Worm (Caenorhabditis elegans) whole organism, L4 larva: ENCODE results near the gene efk-1.
A peak's percentile ranks its signal among the peaks of the same experiment; 100 is the strongest.

Source experiments
- D1046.2 ChIP-seq: fragments of 200-800 bp; sonication (Bioruptor generic); IDR thresholded peaks from 2 replicates; pipeline ENCODE4 v1.3.6; 2022; ENCODE audit warnings: missing genetic modification characterization, missing compliant biosample characterization
- F37D6.2 ChIP-seq: sonication (generic microtip); optimal IDR thresholded peaks from 2 replicates; lab custom pipeline; 2016; ENCODE audit warnings: mild to moderate bottlenecking, missing genetic modification characterization, missing compliant biosample characterization
- F44E2.7 ChIP-seq: fragments of 200-800 bp; sonication (Bioruptor generic); IDR thresholded peaks from 2 replicates; pipeline ENCODE4 v2.1.2; 2022; ENCODE audit warnings: missing genetic modification characterization, missing compliant biosample characterization
- R02D3.7 ChIP-seq: fragments of 150-350 bp; sonication (generic microtip); optimal IDR thresholded peaks from 3 replicates; lab custom pipeline; 2014; ENCODE audit warnings: missing biosample characterization, missing genetic modification characterization
- Y75B8A.6 ChIP-seq: fragments of 200-800 bp; sonication (Bioruptor generic); IDR thresholded peaks from 2 replicates; pipeline ENCODE4 v1.3.6; 2022; ENCODE audit warnings: missing genetic modification reagents, missing genetic modification characterization, missing compliant biosample characterization
- arid-1 ChIP-seq: fragments of 200-800 bp; sonication (Bioruptor generic); conservative IDR thresholded peaks from 2 replicates; pipeline ENCODE4 v1.3.6; 2022; ENCODE audit warnings: missing genetic modification reagents, missing genetic modification characterization, missing compliant biosample characterization
- ceh-20 ChIP-seq: fragments of 200-800 bp; sonication (Bioruptor generic); IDR thresholded peaks from 2 replicates; pipeline ENCODE4 v1.3.6; 2022; ENCODE audit warnings: missing genetic modification reagents, missing genetic modification characterization, missing compliant biosample characterization
- ceh-32 ChIP-seq: sonication (generic microtip); optimal IDR thresholded peaks from 2 replicates; lab custom pipeline; 2016; ENCODE audit warnings: mild to moderate bottlenecking, missing genetic modification characterization, missing compliant biosample characterization; ENCODE audit not compliant: poor library complexity
- ceh-82 ChIP-seq: sonication (generic microtip); optimal IDR thresholded peaks from 2 replicates; lab custom pipeline; 2017; ENCODE audit warnings: missing biosample characterization, missing genetic modification characterization
- ces-1 ChIP-seq: fragments of 150-350 bp; sonication (generic microtip); optimal IDR thresholded peaks from 4 replicates; lab custom pipeline; 2014; ENCODE audit warnings: missing biosample characterization, missing genetic modification reagents, missing genetic modification characterization
- ctbp-1 ChIP-seq: fragments of 200-800 bp; sonication (Bioruptor generic); IDR thresholded peaks from 2 replicates; pipeline ENCODE4 v1.3.6; 2022; ENCODE audit warnings: missing genetic modification reagents, missing genetic modification characterization, missing compliant biosample characterization
- daf-19 ChIP-seq: fragments of 200-800 bp; sonication (Bioruptor generic); conservative IDR thresholded peaks from 2 replicates; pipeline ENCODE4 v1.3.6; 2022; ENCODE audit warnings: missing genetic modification characterization, missing compliant biosample characterization
- dmd-6 ChIP-seq: fragments of 200-800 bp; sonication (Bioruptor generic); IDR thresholded peaks from 2 replicates; pipeline ENCODE4 v1.3.6; 2022; ENCODE audit warnings: missing genetic modification reagents, missing genetic modification characterization, missing compliant biosample characterization
- dmd-8 ChIP-seq: fragments of 200-800 bp; sonication (Bioruptor generic); IDR thresholded peaks from 2 replicates; pipeline ENCODE4 v1.3.6; 2022; ENCODE audit warnings: missing genetic modification characterization, missing compliant biosample characterization
- dpl-1 ChIP-seq: fragments of 150-350 bp; optimal IDR thresholded peaks from 2 replicates; lab custom pipeline; 2014; ENCODE audit warnings: missing biosample characterization, missing genetic modification reagents, missing genetic modification characterization
- egl-27 ChIP-seq: sonication (generic microtip); optimal IDR thresholded peaks from 3 replicates; lab custom pipeline; 2017; ENCODE audit warnings: missing biosample characterization, missing genetic modification reagents, missing genetic modification characterization
- fkh-10 ChIP-seq: fragments of 150-350 bp; optimal IDR thresholded peaks from 2 replicates; lab custom pipeline; 2014; ENCODE audit warnings: missing biosample characterization, missing genetic modification reagents, missing genetic modification characterization
- gei-8 ChIP-seq: fragments of 200-800 bp; sonication (Bioruptor generic); optimal IDR thresholded peaks from 2 replicates; lab custom pipeline; 2018; ENCODE audit warnings: mild to moderate bottlenecking, missing genetic modification characterization, missing compliant biosample characterization
- hif-1 ChIP-seq, 2 experiments: sonication (generic microtip); optimal IDR thresholded peaks; 2 replicates each; lab custom pipeline; 2016 to 2017; ENCODE audit warnings: missing compliant biosample characterization in 2 of 2, missing genetic modification characterization in 2 of 2, missing genetic modification reagents in 2 of 2, missing genotype in 2 of 2, mild to moderate bottlenecking in 1 of 2
- hlh-30 ChIP-seq: sonication (generic microtip); optimal IDR thresholded peaks from 2 replicates; lab custom pipeline; 2017; ENCODE audit warnings: antibody characterized with exemption, mild to moderate bottlenecking, missing genetic modification characterization, missing compliant biosample characterization; ENCODE audit not compliant: insufficient read depth
- lin-1 ChIP-seq: fragments of 200-800 bp; sonication (Bioruptor generic); IDR thresholded peaks from 2 replicates; pipeline ENCODE4 v1.3.6; 2022; ENCODE audit warnings: missing genetic modification reagents, missing genetic modification characterization, missing compliant biosample characterization
- lin-38 ChIP-seq: fragments of 200-800 bp; sonication (Bioruptor generic); IDR thresholded peaks from 2 replicates; pipeline ENCODE4 v1.3.6; 2022; ENCODE audit warnings: missing genetic modification reagents, missing genetic modification characterization, missing compliant biosample characterization
- mdt-29 ChIP-seq: fragments of 200-800 bp; sonication (Bioruptor generic); IDR thresholded peaks from 2 replicates; pipeline ENCODE4 v1.3.6; 2022; ENCODE audit warnings: missing genetic modification reagents, missing genetic modification characterization, missing compliant biosample characterization
- mep-1 ChIP-seq: fragments of 150-350 bp; sonication (generic microtip); optimal IDR thresholded peaks from 3 replicates; lab custom pipeline; 2014; ENCODE audit warnings: missing biosample characterization, missing genetic modification characterization
- mes-2 ChIP-seq: sonication (generic microtip); optimal IDR thresholded peaks from 2 replicates; lab custom pipeline; 2016; ENCODE audit warnings: missing genotype, mild to moderate bottlenecking, missing genetic modification characterization, missing compliant biosample characterization; ENCODE audit not compliant: poor library complexity, severe bottlenecking
- nhr-10 ChIP-seq: fragments of 150-350 bp; optimal IDR thresholded peaks from 2 replicates; lab custom pipeline; 2014; ENCODE audit warnings: missing biosample characterization, missing genetic modification characterization
- nhr-102 ChIP-seq: sonication (generic microtip); optimal IDR thresholded peaks from 2 replicates; lab custom pipeline; 2016; ENCODE audit warnings: mild to moderate bottlenecking, missing genetic modification characterization, moderate library complexity, missing compliant biosample characterization
- nhr-237 ChIP-seq: sonication (generic microtip); optimal IDR thresholded peaks from 2 replicates; lab custom pipeline; 2017; ENCODE audit warnings: missing biosample characterization, missing genetic modification characterization
- nhr-41 ChIP-seq: fragments of 200-800 bp; sonication (Bioruptor generic); IDR thresholded peaks from 2 replicates; pipeline ENCODE4 v1.3.6; 2022; ENCODE audit warnings: missing genetic modification reagents, missing genetic modification characterization, missing compliant biosample characterization
- nhr-48 ChIP-seq: sonication (generic microtip); optimal IDR thresholded peaks from 2 replicates; lab custom pipeline; 2016; ENCODE audit warnings: mild to moderate bottlenecking, missing genetic modification characterization, missing compliant biosample characterization
- nhr-6 ChIP-seq: fragments of 150-350 bp; optimal IDR thresholded peaks from 2 replicates; lab custom pipeline; 2014; ENCODE audit warnings: missing biosample characterization, missing genetic modification characterization
- php-3 ChIP-seq: fragments of 200-800 bp; sonication (Bioruptor generic); IDR thresholded peaks from 2 replicates; pipeline ENCODE4 v1.3.6; 2022; ENCODE audit warnings: missing genetic modification reagents, missing genetic modification characterization, missing compliant biosample characterization
- saeg-2 ChIP-seq: fragments of 200-800 bp; sonication (Bioruptor generic); IDR thresholded peaks from 2 replicates; pipeline ENCODE4 v1.3.6; 2022; ENCODE audit warnings: missing genetic modification reagents, missing genetic modification characterization, missing compliant biosample characterization
- skn-1 ChIP-seq: fragments of 150-350 bp; optimal IDR thresholded peaks from 2 replicates; lab custom pipeline; 2014; ENCODE audit warnings: missing biosample characterization, missing genetic modification characterization
- spr-1 ChIP-seq: sonication (generic microtip); optimal IDR thresholded peaks from 2 replicates; lab custom pipeline; 2016; ENCODE audit warnings: mild to moderate bottlenecking, missing genetic modification characterization, missing compliant biosample characterization
- unc-39 ChIP-seq: sonication (generic microtip); optimal IDR thresholded peaks from 2 replicates; lab custom pipeline; 2017; ENCODE audit warnings: missing biosample characterization, missing genetic modification characterization
- unc-62 ChIP-seq, 3 experiments: fragments of 150-350 bp in 1 of 3; sonication (generic microtip); optimal IDR thresholded peaks in 2 of 3; peaks in 1 of 3; 1 replicate in 1 of 3; 2 replicates in 2 of 3; lab custom pipeline; 2014 to 2017; ENCODE audit warnings: missing biosample characterization in 3 of 3, missing genetic modification characterization in 3 of 3, missing genetic modification reagents in 3 of 3, missing genotype in 1 of 3
- zip-11 ChIP-seq: fragments of 200-800 bp; sonication (Bioruptor generic); IDR thresholded peaks from 2 replicates; pipeline ENCODE4 v1.3.6; 2022; ENCODE audit warnings: missing genetic modification characterization, missing compliant biosample characterization
- ztf-11 ChIP-seq: fragments of 150-350 bp; optimal IDR thresholded peaks from 2 replicates; lab custom pipeline; 2014; ENCODE audit warnings: missing biosample characterization, missing genetic modification characterization

Gene efk-1

DNA sequence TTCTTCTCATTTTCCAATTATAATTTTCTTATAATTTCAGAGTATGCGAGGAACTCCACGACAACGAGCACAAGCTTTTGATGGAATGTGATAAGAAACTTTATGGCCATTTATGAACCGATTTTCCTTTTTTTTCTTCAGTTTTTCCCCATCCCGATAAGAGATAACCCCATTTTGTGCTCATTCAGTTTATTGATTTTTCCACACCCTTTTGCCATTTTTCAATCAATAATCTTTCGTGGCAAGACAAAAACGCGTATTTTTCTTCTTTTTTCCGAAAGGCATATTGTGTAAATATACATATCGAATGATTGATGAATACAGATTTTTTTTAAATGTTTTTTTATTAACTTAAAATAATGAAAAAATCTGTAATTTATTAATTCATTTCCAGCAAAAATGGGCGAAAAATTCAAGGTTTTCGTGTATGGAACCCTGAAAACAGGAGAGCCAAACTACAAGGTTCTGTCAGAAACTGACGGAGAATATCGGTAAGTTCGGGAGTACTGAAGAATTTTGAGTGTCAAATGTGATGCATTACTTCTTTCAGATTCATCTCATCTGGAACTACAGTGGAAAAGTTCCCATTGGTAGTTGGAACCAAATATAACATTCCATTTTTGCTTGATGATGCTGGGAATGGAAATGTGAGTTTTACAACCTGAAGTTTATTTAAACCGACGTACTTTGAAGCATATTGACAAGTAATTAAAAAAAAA lies 3.9 kb downstream of the efk-1 start, which contains the start of gene F42A10.9 (continued):
- TF ChIP-seq zip-11 (no peak), hif-1 (tag; optimal IDR thresholded peaks at IDR 0.05; lab: Kevin White, UChicago) (peak in 1 of 2 experiments; percentile 21), ztf-11 (tag; lab: Kevin White, UChicago) (no peak), mes-2 (tag; lab: Kevin White, UChicago) (peak; percentile 28), nhr-10 (tag; lab: Kevin White, UChicago) (no peak), spr-1 (tag; lab: Kevin White, UChicago) (no peak), ceh-20 (GFP tag; lab: Robert Waterston, UW) (no peak), saeg-2 (GFP tag; lab: Robert Waterston, UW) (no peak), ctbp-1 (GFP tag; lab: Robert Waterston, UW) (no peak), unc-39 (tag; lab: Kevin White, UChicago) (no peak), nhr-102 (tag; lab: Kevin White, UChicago) (no peak), php-3 (peak; percentile 47; the same call in 1 of the 2 replicates), ces-1 (GFP tag; lab: Kevin White, UChicago) (no peak), Y75B8A.6 (GFP tag; lab: Robert Waterston, UW) (0 out of 2 replicates have a peak, but pooled peaks have one; percentile 17), gei-8 (GFP tag; lab: Kevin White, UChicago) (no peak), fkh-10 (no peak), nhr-41 (GFP tag; lab: Robert Waterston, UW) (no peak), mdt-29 (GFP tag; lab: Robert Waterston, UW) (no peak), lin-1 (GFP tag; lab: Robert Waterston, UW) (no peak), egl-27 (tag; lab: Kevin White, UChicago) (no peak), nhr-48 (tag; lab: Kevin White, UChicago) (no peak), F44E2.7 (GFP tag; lab: Robert Waterston, UW) (no peak), arid-1 (GFP tag; lab: Robert Waterston, UW) (0 out of 2 replicates have a peak, but pooled peaks have one; percentile 26), nhr-237 (tag; lab: Kevin White, UChicago) (no peak), dpl-1 (no peak), dmd-8 (GFP tag; lab: Robert Waterston, UW) (no peak), daf-19 (GFP tag; lab: Robert Waterston, UW) (no peak), D1046.2 (GFP tag; lab: Robert Waterston, UW) (peak; percentile 23; the same call in 1 of the 2 replicates), F37D6.2 (tag; lab: Kevin White, UChicago) (no peak), lin-38 (GFP tag; lab: Robert Waterston, UW) (0 out of 2 replicates have a peak, but pooled peaks have one; percentile 38), ceh-82 (no peak), unc-62 (GFP tag; optimal IDR thresholded peaks at IDR 0.05 in 1 of 2; lab: Kevin White, UChicago) (no peak), unc-62 (tag; optimal IDR thresholded peaks at IDR 0.05; lab: Kevin White, UChicago) (no peak), ceh-32 (tag; lab: Kevin White, UChicago) (no peak), skn-1 (tag; lab: Kevin White, UChicago) (no peak), nhr-6 (tag; lab: Kevin White, UChicago) (no peak), mep-1 (peak; percentile 66), R02D3.7 (tag; lab: Kevin White, UChicago) (no peak), hlh-30 (tag; lab: Kevin White, UChicago) (peak; percentile 2)

DNA sequence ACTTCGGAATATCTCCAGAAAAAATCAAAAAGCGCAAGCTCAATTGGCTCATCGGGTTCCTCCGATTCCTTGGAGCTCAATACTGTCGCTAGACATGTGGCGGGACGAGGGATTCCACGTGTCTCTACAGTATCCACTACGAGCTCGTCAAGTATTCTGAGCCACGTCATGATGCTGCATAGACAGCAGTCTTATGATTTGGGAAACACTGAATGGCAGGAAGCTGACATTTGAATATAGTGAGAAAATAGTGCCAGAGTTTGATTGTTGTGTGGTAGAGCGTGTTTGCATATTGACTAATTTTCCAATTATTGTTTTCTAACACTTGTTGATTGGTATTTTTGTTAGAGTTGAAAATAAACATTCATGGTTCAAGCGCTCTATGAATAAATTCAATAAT lies 5.0 kb downstream of the efk-1 start:
- no peak for TF ChIP-seq mes-2 (tag; lab: Kevin White, UChicago)
- TF ChIP-seq dmd-6, result peak; percentile 75
- TF ChIP-seq, all 104 proteins: peak for 1
